Worm (Caenorhabditis elegans): ENCODE measurements around the gene Y58A7A.2.

- no peak for TF ChIP-seq pha-4 (tag; optimal IDR thresholded peaks at IDR 0.05)
- TF ChIP-seq snpc-4 (tag; optimal IDR thresholded peaks at IDR 0.05), result no peak
- no peak for TF ChIP-seq lin-13 (tag; optimal IDR thresholded peaks at IDR 0.05)
- TF ChIP-seq sptf-1 (tag; optimal IDR thresholded peaks at IDR 0.05), result no peak
- no peak for TF ChIP-seq unc-62 (GFP tag; optimal IDR thresholded peaks at IDR 0.05)
- no peak for TF ChIP-seq nhr-12 (tag; optimal IDR thresholded peaks at IDR 0.05)
- no peak for TF ChIP-seq nhr-2 (tag; optimal IDR thresholded peaks at IDR 0.05)
- no peak for TF ChIP-seq ceh-39 (tag; optimal IDR thresholded peaks at IDR 0.05)
- no peak for TF ChIP-seq unc-120 (tag; optimal IDR thresholded peaks at IDR 0.05; ENCODE audit: poor library complexity, severe bottlenecking)
- TF ChIP-seq unc-39 (tag; optimal IDR thresholded peaks at IDR 0.05), result no peak
- no peak for TF ChIP-seq ztf-11 (tag; optimal IDR thresholded peaks at IDR 0.05)
- TF ChIP-seq nhr-76 (tag; optimal IDR thresholded peaks at IDR 0.05), result no peak
- TF ChIP-seq lin-32 (GFP tag; optimal IDR thresholded peaks at IDR 0.05), result no peak
These were observed 33.0 kb upstream of the Y58A7A.2 start, which contains the start of gene srab-2 for ce11 chrV:5104934-5105333.

Measured in whole organism, mixed stage, embryonic.